Fruit fly (Drosophila melanogaster) whole organism, pupa: Measurements from ENCODE around the gene Usp47.

ENCODE experiments used
- CG10348 ChIP-seq: fragments of 200-800 bp; sonication (Bioruptor generic); IDR thresholded peaks from 2 replicates; pipeline ENCODE4 v1.3.6; 2022; ENCODE audit warnings: missing biosample characterization, missing genetic modification characterization
- CG12605 ChIP-seq: fragments of 200-800 bp; sonication (Bioruptor generic); IDR thresholded peaks from 2 replicates; pipeline ENCODE4 v1.3.6; 2022; ENCODE audit warnings: missing biosample characterization, missing genetic modification characterization
- CG13204 ChIP-seq: fragments of 200-800 bp; sonication (Bioruptor generic); optimal IDR thresholded peaks from 2 replicates; lab custom pipeline; 2018; ENCODE audit warnings: missing biosample characterization, mild to moderate bottlenecking, missing genetic modification characterization, moderate library complexity
- CG14655 ChIP-seq: fragments of 200-800 bp; sonication (Bioruptor generic); optimal IDR thresholded peaks from 3 replicates; lab custom pipeline; 2017; ENCODE audit warnings: mild to moderate bottlenecking, missing biosample characterization, missing genetic modification reagents, missing genetic modification characterization
- CG15710 ChIP-seq: fragments of 200-800 bp; sonication (Bioruptor generic); optimal IDR thresholded peaks from 2 replicates; lab custom pipeline; 2018; ENCODE audit warnings: missing biosample characterization, mild to moderate bottlenecking, missing genetic modification characterization, moderate library complexity
- CG17806 ChIP-seq: fragments of 200-800 bp; sonication (Bioruptor generic); optimal IDR thresholded peaks from 2 replicates; lab custom pipeline; 2018; ENCODE audit warnings: missing biosample characterization, mild to moderate bottlenecking, missing genetic modification characterization, moderate library complexity
- CG32121 ChIP-seq: fragments of 200-800 bp; sonication (Bioruptor generic); IDR thresholded peaks from 2 replicates; pipeline ENCODE4 v1.3.6; 2022; ENCODE audit warnings: missing biosample characterization, missing genetic modification characterization
- CG34367 ChIP-seq: fragments of 200-800 bp; sonication (Bioruptor generic); optimal IDR thresholded peaks from 2 replicates; lab custom pipeline; 2018; ENCODE audit warnings: missing biosample characterization, mild to moderate bottlenecking, missing genetic modification characterization
- CG4496 ChIP-seq: fragments of 200-800 bp; sonication (Bioruptor generic); IDR thresholded peaks from 3 replicates; pipeline ENCODE4 v1.3.6; 2022; ENCODE audit warnings: missing biosample characterization, missing genetic modification characterization
- CG8159 ChIP-seq: fragments of 200-800 bp; sonication (Bioruptor generic); optimal IDR thresholded peaks from 3 replicates; lab custom pipeline; 2018; ENCODE audit warnings: missing biosample characterization, mild to moderate bottlenecking, missing genetic modification characterization, moderate library complexity
- CG8301 ChIP-seq: fragments of 200-800 bp; sonication (Bioruptor generic); optimal IDR thresholded peaks from 2 replicates; lab custom pipeline; 2018; ENCODE audit warnings: missing biosample characterization, mild to moderate bottlenecking, missing genetic modification characterization
- CG9948 ChIP-seq: fragments of 200-800 bp; sonication (Bioruptor generic); optimal IDR thresholded peaks from 2 replicates; lab custom pipeline; 2018; ENCODE audit warnings: missing biosample characterization, mild to moderate bottlenecking, missing genetic modification characterization, moderate library complexity
- D1 ChIP-seq: fragments of 200-800 bp; sonication (Bioruptor generic); optimal IDR thresholded peaks from 2 replicates; lab custom pipeline; 2018; ENCODE audit warnings: missing biosample characterization, mild to moderate bottlenecking, missing genetic modification characterization, moderate library complexity
- EcR ChIP-seq: fragments of 200-800 bp; sonication (Bioruptor generic); optimal IDR thresholded peaks from 3 replicates; lab custom pipeline; 2019; ENCODE audit warnings: missing biosample characterization, missing genetic modification characterization, mild to moderate bottlenecking, moderate library complexity, missing genetic modification reagents
- Ets98B ChIP-seq: fragments of 200-800 bp; sonication (Bioruptor generic); IDR thresholded peaks from 2 replicates; pipeline ENCODE4 v1.3.6; 2022; ENCODE audit warnings: missing biosample characterization, missing genetic modification characterization
- Pif1A ChIP-seq: fragments of 200-800 bp; sonication (Bioruptor generic); optimal IDR thresholded peaks from 3 replicates; lab custom pipeline; 2016; ENCODE audit warnings: missing biosample characterization, missing genetic modification characterization
- Pif1B ChIP-seq: fragments of 200-800 bp; sonication (Bioruptor generic); optimal IDR thresholded peaks from 3 replicates; lab custom pipeline; 2016; ENCODE audit warnings: missing biosample characterization, missing genetic modification characterization
- Snoo ChIP-seq: fragments of 200-800 bp; sonication (Bioruptor generic); optimal IDR thresholded peaks from 3 replicates; lab custom pipeline; 2017; ENCODE audit warnings: missing biosample characterization, mild to moderate bottlenecking, missing genetic modification characterization, inconsistent platforms
- fd96Ca ChIP-seq: fragments of 200-800 bp; sonication (Bioruptor generic); IDR thresholded peaks from 3 replicates; pipeline ENCODE4 v1.3.6; 2022; ENCODE audit warnings: missing biosample characterization, missing genetic modification characterization
- gl ChIP-seq: fragments of 200-800 bp; sonication (Bioruptor generic); optimal IDR thresholded peaks from 2 replicates; lab custom pipeline; 2018; ENCODE audit warnings: missing biosample characterization, mild to moderate bottlenecking, missing genetic modification characterization
- rn ChIP-seq: fragments of 200-800 bp; sonication (Bioruptor generic); IDR thresholded peaks from 2 replicates; pipeline ENCODE4 v1.3.6; 2022; ENCODE audit warnings: missing biosample characterization, missing genetic modification characterization

Usp47 gene

dm6 chr3L:5752903-5753604 is at the start of gene Usp47:
Gene Usp47, plus strand, starts transcription at chr3L:5752973.
- TF ChIP-seq CG10348 (no peak), Snoo (tag; lab: Kevin White, UChicago) (no peak), CG4496 (no peak), gl (tag; lab: Kevin White, UChicago) (peak; percentile 3), CG17806 (tag; lab: Kevin White, UChicago) (peak; percentile 21), CG9948 (tag; lab: Kevin White, UChicago) (no peak), CG13204 (peak; percentile 25), CG34367 (no peak), fd96Ca (GFP tag; lab: Robert Waterston, UW) (no peak), EcR (peak; percentile 22), CG32121 (peak; percentile 47; the same call in 1 of the 2 replicates), CG8301 (tag; lab: Kevin White, UChicago) (no peak), Pif1B (GFP tag; lab: Kevin White, UChicago) (no peak)
- TF ChIP-seq, all 21 proteins: peak for 5

- TF ChIP-seq CG34367 (no peak), CG8301 (tag; lab: Kevin White, UChicago) (no peak), EcR (no peak), CG12605 (no peak), CG8159 (no peak), CG9948 (tag; lab: Kevin White, UChicago) (no peak), Ets98B (GFP tag; lab: Robert Waterston, UW) (no peak), CG15710 (tag; lab: Kevin White, UChicago) (no peak), CG10348 (no peak), D1 (tag; lab: Kevin White, UChicago) (no peak), Pif1A (GFP tag; lab: Kevin White, UChicago) (no peak)
Measured at dm6 chr3L:5713031-5713430, 39.7 kb upstream of the Usp47 start, which contains the start of gene CG44521. Gene CG44521, plus strand, starts transcription at chr3L:5713331.

- TF ChIP-seq D1 (tag; lab: Kevin White, UChicago) = no peak
- TF ChIP-seq Ets98B (GFP tag; lab: Robert Waterston, UW) = no peak
- no peak for TF ChIP-seq CG34367
- no peak for TF ChIP-seq Pif1B (GFP tag; lab: Kevin White, UChicago)
- TF ChIP-seq CG4496 = no peak
- TF ChIP-seq CG12605 = no peak
- TF ChIP-seq CG32121 = no peak
- no peak for TF ChIP-seq fd96Ca (GFP tag; lab: Robert Waterston, UW)
- TF ChIP-seq CG8301 (tag; lab: Kevin White, UChicago) = no peak
Measured at dm6 chr3L:5731639-5732038, 21.1 kb upstream of the Usp47 start.

dm6 chr3L:5749616-5750336 is 3.0 kb upstream of the Usp47 start:
- TF ChIP-seq CG10348 (no peak), CG4496 (0 out of 3 replicates have a peak, but pooled peaks have one; percentile 38)

- no peak for TF ChIP-seq CG17806 (tag; lab: Kevin White, UChicago)
- TF ChIP-seq CG9948 (tag; lab: Kevin White, UChicago) = no peak
- TF ChIP-seq CG10348 = no peak
- no peak for TF ChIP-seq EcR
- TF ChIP-seq CG12605 = no peak
- no peak for TF ChIP-seq Ets98B (GFP tag; lab: Robert Waterston, UW)
- no peak for TF ChIP-seq CG8159
- no peak for TF ChIP-seq D1 (tag; lab: Kevin White, UChicago)
- no peak for TF ChIP-seq CG34367
- no peak for TF ChIP-seq CG14655
- TF ChIP-seq Pif1B (GFP tag; lab: Kevin White, UChicago) = no peak
- no peak for TF ChIP-seq CG15710 (tag; lab: Kevin White, UChicago)
Measured at dm6 chr3L:5751417-5751739, 1.4 kb upstream of the Usp47 start.

dm6 chr3L:5751740-5752579 is 813 bp upstream of the Usp47 start, which contains the start of gene DnaJ-1:
Gene DnaJ-1, minus strand, starts transcription at chr3L:5752189.
- TF ChIP-seq CG13204 (peak; percentile 68), Snoo (tag; lab: Kevin White, UChicago) (peak; percentile 40), CG32121 (no peak), Ets98B (GFP tag; lab: Robert Waterston, UW) (peak; percentile 64; the same call in 1 of the 2 replicates), Pif1A (GFP tag; lab: Kevin White, UChicago) (no peak), fd96Ca (GFP tag; lab: Robert Waterston, UW) (no peak), rn (no peak), gl (tag; lab: Kevin White, UChicago) (peak; percentile 5), CG9948 (tag; lab: Kevin White, UChicago) (no peak), CG14655 (no peak), CG8159 (peak; percentile 35), D1 (tag; lab: Kevin White, UChicago) (no peak), CG8301 (tag; lab: Kevin White, UChicago) (no peak), CG15710 (tag; lab: Kevin White, UChicago) (no peak), CG12605 (0 out of 2 replicates have a peak, but pooled peaks have one; percentile 12), CG4496 (0 out of 3 replicates have a peak, but pooled peaks have one; percentile 20), CG34367 (peak; percentile 10), EcR (peak; percentile 83), CG17806 (tag; lab: Kevin White, UChicago) (no peak), CG10348 (no peak), Pif1B (GFP tag; lab: Kevin White, UChicago) (peak; percentile 14)
- TF ChIP-seq, all 21 proteins: peak for 10
